Fruit fly (Drosophila melanogaster) whole organism, wandering third instar larva: ENCODE data around the gene CG10194.

Experiments
- Abd-B ChIP-seq: fragments of >200 bp; optimal IDR thresholded peaks from 2 replicates; lab custom pipeline; 2017; ENCODE audit warnings: missing biosample characterization, missing genetic modification characterization
- Hnf4 ChIP-seq: fragments of 200-800 bp; sonication (Bioruptor generic); optimal IDR thresholded peaks from 2 replicates; lab custom pipeline; 2016; ENCODE audit warnings: missing biosample characterization, mild to moderate bottlenecking, missing genetic modification characterization
- Hr78 ChIP-seq: fragments of >200 bp; optimal IDR thresholded peaks from 2 replicates; lab custom pipeline; 2017; ENCODE audit warnings: missing biosample characterization, missing genetic modification characterization
- Hr83 ChIP-seq: fragments of 200-300 bp; sonication (Bioruptor generic); optimal IDR thresholded peaks from 2 replicates; lab custom pipeline; 2016; ENCODE audit warnings: missing biosample characterization, mild to moderate bottlenecking, missing genetic modification characterization, moderate library complexity; ENCODE audit not compliant: poor library complexity, severe bottlenecking
- Jra ChIP-seq: sonication (Bioruptor generic); optimal IDR thresholded peaks from 2 replicates; lab custom pipeline; 2016; ENCODE audit warnings: missing biosample characterization, missing genetic modification characterization
- N ChIP-seq: fragments of >200 bp; optimal IDR thresholded peaks from 2 replicates; lab custom pipeline; 2018; ENCODE audit warnings: missing biosample characterization, missing external identifiers, missing genetic modification characterization
- OdsH ChIP-seq: fragments of 200-800 bp; sonication (Bioruptor generic); optimal IDR thresholded peaks from 2 replicates; lab custom pipeline; 2016; ENCODE audit warnings: missing biosample characterization, mild to moderate bottlenecking, missing genetic modification characterization
- dmrt93B ChIP-seq: fragments of 200-800 bp; sonication (Bioruptor generic); optimal IDR thresholded peaks from 2 replicates; lab custom pipeline; 2018; ENCODE audit warnings: missing biosample characterization, mild to moderate bottlenecking, missing genetic modification characterization
- dsf ChIP-seq: sonication (Bioruptor generic); optimal IDR thresholded peaks from 2 replicates; lab custom pipeline; 2016; ENCODE audit warnings: missing biosample characterization, missing genetic modification characterization, borderline replicate concordance
- h ChIP-seq: fragments of 200-800 bp; sonication (Bioruptor generic); optimal IDR thresholded peaks from 3 replicates; lab custom pipeline; 2016; ENCODE audit warnings: missing biosample characterization, mild to moderate bottlenecking, missing genetic modification characterization
- usp ChIP-seq: fragments of >200 bp; optimal IDR thresholded peaks from 2 replicates; lab custom pipeline; 2017; ENCODE audit warnings: missing biosample characterization, missing genetic modification characterization

- no peak for TF ChIP-seq Hr78 (GFP tag; lab: Kevin White, UChicago)
- no peak for TF ChIP-seq Abd-B (GFP tag; lab: Kevin White, UChicago)
- TF ChIP-seq OdsH (GFP tag; lab: Kevin White, UChicago): no peak
- TF ChIP-seq h (GFP tag; lab: Kevin White, UChicago): no peak
- TF ChIP-seq dmrt93B (GFP tag; lab: Kevin White, UChicago): no peak
- no peak for TF ChIP-seq usp (GFP tag; lab: Kevin White, UChicago)
- no peak for TF ChIP-seq Hnf4 (GFP tag; lab: Kevin White, UChicago)
- no peak for TF ChIP-seq Jra (GFP tag; lab: Kevin White, UChicago)
- TF ChIP-seq N (GFP tag; lab: Kevin White, UChicago): no peak
- TF ChIP-seq dsf (GFP tag; lab: Kevin White, UChicago): no peak
- TF ChIP-seq Hr83 (GFP tag; lab: Kevin White, UChicago): no peak
Observed at dm6 chr2L:19441339-19441738, 48.6 kb downstream of the CG10194 start.
